Fruit fly (Drosophila melanogaster) whole organism, embryonic: Measurements from ENCODE around the gene twe.

Source experiments
- ATbp ChIP-seq: fragments of 200-800 bp; sonication (Bioruptor generic); optimal IDR thresholded peaks from 2 replicates; lab custom pipeline; 2017; ENCODE audit warnings: missing biosample characterization, mild to moderate bottlenecking, missing genetic modification characterization, missing genetic modification reagents
- Antp ChIP-seq: fragments of 200-800 bp; sonication (Bioruptor generic); optimal IDR thresholded peaks from 3 replicates; lab custom pipeline; 2016; ENCODE audit warnings: missing biosample characterization, missing genetic modification characterization
- Atf-2 ChIP-seq: fragments of 200-800 bp; sonication (Bioruptor generic); optimal IDR thresholded peaks from 2 replicates; lab custom pipeline; 2016; ENCODE audit warnings: missing biosample characterization, missing genetic modification characterization
- Atf3 ChIP-seq: fragments of 200-800 bp; sonication (Bioruptor generic); optimal IDR thresholded peaks from 3 replicates; lab custom pipeline; 2016; ENCODE audit warnings: missing biosample characterization, missing genetic modification characterization
- Bgb ChIP-seq: fragments of 200-800 bp; sonication (Bioruptor generic); IDR thresholded peaks from 2 replicates; pipeline ENCODE4 v1.3.6; 2022; ENCODE audit warnings: missing biosample characterization, missing genetic modification characterization; ENCODE audit not compliant: partially characterized antibody
- Bteb2 ChIP-seq: fragments of 200-800 bp; sonication (Bioruptor generic); optimal IDR thresholded peaks from 2 replicates; lab custom pipeline; 2016; ENCODE audit warnings: missing biosample characterization, missing genetic modification characterization
- CG10366 ChIP-seq: fragments of 200-800 bp; sonication (Bioruptor generic); IDR thresholded peaks from 2 replicates; pipeline ENCODE4 v1.3.6; 2022; ENCODE audit warnings: missing biosample characterization, missing genetic modification characterization
- CG11696 ChIP-seq: fragments of 200-800 bp; sonication (Bioruptor generic); IDR thresholded peaks from 2 replicates; pipeline ENCODE4 v1.3.6; 2022; ENCODE audit warnings: missing biosample characterization, missing genetic modification characterization
- CG14441 ChIP-seq: fragments of 200-800 bp; sonication (Bioruptor generic); IDR thresholded peaks from 2 replicates; pipeline ENCODE4 v1.3.6; 2022; ENCODE audit warnings: missing biosample characterization, missing genetic modification characterization
- CG14965 ChIP-seq: fragments of 200-800 bp; sonication (Bioruptor generic); optimal IDR thresholded peaks from 2 replicates; lab custom pipeline; 2016; ENCODE audit warnings: missing biosample characterization, missing genetic modification characterization, borderline replicate concordance
- CG16815 ChIP-seq: fragments of 200-800 bp; sonication (Bioruptor generic); optimal IDR thresholded peaks from 3 replicates; lab custom pipeline; 2017; ENCODE audit warnings: missing biosample characterization, mild to moderate bottlenecking, missing genetic modification characterization
- CG17802 ChIP-seq: fragments of 200-800 bp; sonication (Bioruptor generic); optimal IDR thresholded peaks from 2 replicates; lab custom pipeline; 2018; ENCODE audit warnings: missing biosample characterization, mild to moderate bottlenecking, missing genetic modification characterization, moderate library complexity
- CG1792 ChIP-seq: fragments of 200-800 bp; sonication (Bioruptor generic); optimal IDR thresholded peaks from 2 replicates; lab custom pipeline; 2016; ENCODE audit warnings: missing biosample characterization, missing genetic modification characterization
- CG1832 ChIP-seq: fragments of 200-800 bp; sonication (Bioruptor generic); optimal IDR thresholded peaks from 2 replicates; lab custom pipeline; 2017; ENCODE audit warnings: missing biosample characterization, mild to moderate bottlenecking, missing genetic modification characterization, inconsistent platforms
- CG18476 ChIP-seq: fragments of 200-800 bp; sonication (Bioruptor generic); optimal IDR thresholded peaks from 2 replicates; lab custom pipeline; 2016; ENCODE audit warnings: missing biosample characterization, mild to moderate bottlenecking, missing genetic modification characterization
- CG2875 ChIP-seq: fragments of 200-800 bp; sonication (Bioruptor generic); optimal IDR thresholded peaks from 2 replicates; lab custom pipeline; 2017; ENCODE audit warnings: missing biosample characterization, mild to moderate bottlenecking, missing genetic modification characterization, missing genetic modification reagents
- CG30403 ChIP-seq: fragments of 200-800 bp; sonication (Bioruptor generic); optimal IDR thresholded peaks from 3 replicates; lab custom pipeline; 2016; ENCODE audit warnings: missing biosample characterization, missing genetic modification characterization
- CG32772 ChIP-seq: fragments of 200-800 bp; sonication (Bioruptor generic); IDR thresholded peaks from 2 replicates; pipeline ENCODE4 v1.3.6; 2022; ENCODE audit warnings: missing biosample characterization, missing genetic modification characterization
- CG43689 ChIP-seq: fragments of 200-800 bp; sonication (Bioruptor generic); IDR thresholded peaks from 2 replicates; pipeline ENCODE4 v1.3.6; 2022; ENCODE audit warnings: missing biosample characterization, missing genetic modification characterization
- CG4707 ChIP-seq: fragments of 200-800 bp; sonication (Bioruptor generic); optimal IDR thresholded peaks from 2 replicates; lab custom pipeline; 2018; ENCODE audit warnings: missing biosample characterization, mild to moderate bottlenecking, missing genetic modification characterization, moderate library complexity
- CG9437 ChIP-seq: fragments of 200-800 bp; sonication (Bioruptor generic); optimal IDR thresholded peaks from 2 replicates; lab custom pipeline; 2018; ENCODE audit warnings: missing biosample characterization, mild to moderate bottlenecking, missing genetic modification characterization
- Dref ChIP-seq: fragments of 200-800 bp; sonication (Bioruptor generic); IDR thresholded peaks from 2 replicates; pipeline ENCODE4 v1.3.6; 2022; ENCODE audit warnings: missing biosample characterization, missing genetic modification characterization
- H15 ChIP-seq: fragments of 200-800 bp; sonication (Bioruptor generic); IDR thresholded peaks from 3 replicates; pipeline ENCODE4 v1.3.6; 2022; ENCODE audit warnings: missing biosample characterization, missing genetic modification characterization
- H2.0 ChIP-seq: fragments of 200-800 bp; sonication (Bioruptor generic); IDR thresholded peaks from 2 replicates; pipeline ENCODE4 v1.3.6; 2022; ENCODE audit warnings: missing biosample characterization, missing genetic modification characterization
- Hmr ChIP-seq: fragments of 200-800 bp; sonication (Bioruptor generic); optimal IDR thresholded peaks from 3 replicates; lab custom pipeline; 2017; ENCODE audit warnings: mild to moderate bottlenecking, missing biosample characterization, missing genetic modification reagents, missing genetic modification characterization
- Hr39 ChIP-seq: fragments of >200 bp; optimal IDR thresholded peaks from 2 replicates; lab custom pipeline; 2017
- Hr51 ChIP-seq, 2 experiments: fragments of 200-800 bp; sonication (Bioruptor generic); optimal IDR thresholded peaks; 2 replicates in 1 of 2; 3 replicates in 1 of 2; lab custom pipeline; 2016 to 2018; ENCODE audit warnings: missing biosample characterization in 2 of 2, missing genetic modification characterization in 2 of 2, mild to moderate bottlenecking in 1 of 2, moderate library complexity in 1 of 2
- Lpt ChIP-seq: fragments of >200 bp; optimal IDR thresholded peaks from 2 replicates; lab custom pipeline; 2018; ENCODE audit warnings: missing biosample characterization, missing genetic modification characterization
- Med ChIP-seq: fragments of 200-800 bp; sonication (Bioruptor generic); peaks from one replicate; lab custom pipeline; 2016; ENCODE audit warnings: missing biosample characterization, missing genetic modification characterization, mild to moderate bottlenecking, inconsistent platforms, moderate library complexity
- Myb ChIP-seq: fragments of 200-800 bp; sonication (Bioruptor generic); optimal IDR thresholded peaks from 2 replicates; lab custom pipeline; 2016; ENCODE audit warnings: missing biosample characterization, missing genetic modification characterization
- NfI ChIP-seq: fragments of 200-800 bp; sonication (Bioruptor generic); optimal IDR thresholded peaks from 3 replicates; lab custom pipeline; 2018; ENCODE audit warnings: missing biosample characterization, mild to moderate bottlenecking, missing genetic modification characterization, moderate library complexity
- Poxn ChIP-seq: fragments of 200-800 bp; sonication (Bioruptor generic); IDR thresholded peaks from 2 replicates; pipeline ENCODE4 v1.3.6; 2022; ENCODE audit warnings: missing biosample characterization, missing genetic modification characterization
- Side ChIP-seq: fragments of 200-800 bp; sonication (Bioruptor generic); optimal IDR thresholded peaks from 2 replicates; lab custom pipeline; 2016; ENCODE audit warnings: missing biosample characterization, missing genetic modification characterization
- Sox100B ChIP-seq: fragments of 200-800 bp; sonication (Bioruptor generic); optimal IDR thresholded peaks from 3 replicates; lab custom pipeline; 2018; ENCODE audit warnings: missing biosample characterization, mild to moderate bottlenecking, missing genetic modification characterization
- Usf ChIP-seq: fragments of 200-800 bp; sonication (Bioruptor generic); optimal IDR thresholded peaks from 2 replicates; lab custom pipeline; 2017; ENCODE audit warnings: missing genotype, missing biosample characterization, missing genetic modification characterization
- corto ChIP-seq: fragments of 200-800 bp; sonication (Bioruptor generic); optimal IDR thresholded peaks from 2 replicates; lab custom pipeline; 2016; ENCODE audit warnings: missing biosample characterization, mild to moderate bottlenecking, missing genetic modification characterization, moderate library complexity
- en ChIP-seq: fragments of 200-800 bp; sonication (Bioruptor generic); optimal IDR thresholded peaks from 2 replicates; lab custom pipeline; 2016; ENCODE audit warnings: missing biosample characterization, missing genetic modification characterization
- exex ChIP-seq: fragments of 200-800 bp; sonication (Bioruptor generic); optimal IDR thresholded peaks from 4 replicates; lab custom pipeline; 2018; ENCODE audit warnings: missing biosample characterization, mild to moderate bottlenecking, missing genetic modification characterization, moderate library complexity
- gro ChIP-seq: fragments of 200-800 bp; sonication (Bioruptor generic); optimal IDR thresholded peaks from 2 replicates; lab custom pipeline; 2016; ENCODE audit warnings: missing biosample characterization, missing genetic modification characterization
- gt ChIP-seq: fragments of 200-800 bp; sonication (Bioruptor generic); IDR thresholded peaks from 2 replicates; pipeline ENCODE4 v1.3.6; 2022; ENCODE audit warnings: missing biosample characterization, missing genetic modification characterization
- jigr1 ChIP-seq: fragments of 200-800 bp; sonication (Bioruptor generic); IDR thresholded peaks from 3 replicates; pipeline ENCODE4 v1.3.6; 2022; ENCODE audit warnings: missing biosample characterization, missing genetic modification characterization
- jumu ChIP-seq: fragments of 200-800 bp; sonication (Bioruptor generic); optimal IDR thresholded peaks from 3 replicates; lab custom pipeline; 2016; ENCODE audit warnings: missing biosample characterization, missing genetic modification characterization
- knrl ChIP-seq: fragments of 200-800 bp; sonication (Bioruptor generic); IDR thresholded peaks from 3 replicates; pipeline ENCODE4 v1.3.6; 2022; ENCODE audit warnings: missing biosample characterization, missing genetic modification characterization; ENCODE audit not compliant: partially characterized antibody
- pum ChIP-seq: fragments of 200-800 bp; sonication (Bioruptor generic); optimal IDR thresholded peaks from 2 replicates; lab custom pipeline; 2016; ENCODE audit warnings: missing biosample characterization, missing genetic modification characterization
- slbo ChIP-seq: fragments of 200-800 bp; sonication (Bioruptor generic); IDR thresholded peaks from 2 replicates; pipeline ENCODE4 v1.3.6; 2022; ENCODE audit warnings: missing biosample characterization, missing genetic modification characterization
- sna ChIP-seq: fragments of 200-800 bp; sonication (Bioruptor generic); IDR thresholded peaks from 2 replicates; pipeline ENCODE4 v1.3.6; 2022; ENCODE audit warnings: missing biosample characterization, missing genetic modification characterization; ENCODE audit not compliant: partially characterized antibody
- so ChIP-seq: fragments of 200-800 bp; sonication (Bioruptor generic); IDR thresholded peaks from 3 replicates; pipeline ENCODE4 v1.3.6; 2022; ENCODE audit warnings: missing biosample characterization, missing genetic modification characterization
- stc ChIP-seq: fragments of 200-800 bp; sonication (Bioruptor generic); IDR thresholded peaks from 2 replicates; pipeline ENCODE4 v1.3.6; 2022; ENCODE audit warnings: missing biosample characterization, missing genetic modification characterization
- trem ChIP-seq: fragments of 200-800 bp; optimal IDR thresholded peaks from 3 replicates; lab custom pipeline; 2019; ENCODE audit warnings: missing biosample characterization, mild to moderate bottlenecking, missing genetic modification characterization, moderate library complexity
- unpg ChIP-seq: fragments of 200-800 bp; sonication (Bioruptor generic); optimal IDR thresholded peaks from 3 replicates; lab custom pipeline; 2018; ENCODE audit warnings: missing biosample characterization, mild to moderate bottlenecking, missing genetic modification characterization, moderate library complexity
- zfh2 ChIP-seq: fragments of 200-800 bp; sonication (Bioruptor generic); optimal IDR thresholded peaks from 2 replicates; lab custom pipeline; 2016; ENCODE audit warnings: missing biosample characterization, missing genetic modification characterization

Gene twe

DNA sequence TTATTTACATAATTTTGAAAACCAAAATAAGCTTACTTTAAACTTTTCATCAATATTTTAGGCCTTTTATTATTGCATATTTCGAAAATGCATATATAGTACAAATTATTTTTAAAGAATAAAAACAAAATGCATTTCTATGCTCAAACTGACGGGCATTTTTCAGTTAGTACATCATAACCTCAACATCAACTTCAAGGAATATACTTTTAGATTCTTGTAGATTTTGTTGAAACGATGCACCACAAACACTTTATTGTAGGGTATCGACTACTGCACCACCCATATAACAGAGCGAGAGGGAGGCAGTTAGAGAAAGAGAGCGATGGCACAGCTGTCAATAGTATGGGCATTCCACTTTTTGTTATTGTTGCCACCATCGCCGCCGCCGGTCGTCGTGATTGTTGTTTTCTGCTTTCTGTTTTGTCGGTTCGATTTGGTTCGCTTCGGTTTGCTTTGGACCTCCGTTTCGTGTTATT, 18.1 kb upstream of the twe start:
- TF ChIP-seq Dref (GFP tag; lab: Robert Waterston, UW) (no peak), CG43689 (GFP tag; lab: Robert Waterston, UW) (0 out of 2 replicates have a peak, but pooled peaks have one; percentile 10), so (peak; percentile 86; the same call in 2 of the 3 replicates), Usf (GFP tag; lab: Kevin White, UChicago) (peak; percentile 47), Hmr (GFP tag; lab: Kevin White, UChicago) (peak; percentile 85), CG1832 (GFP tag; lab: Kevin White, UChicago) (peak; percentile 68), H2.0 (GFP tag; lab: Robert Waterston, UW) (peak; percentile 71), CG11696 (GFP tag; lab: Robert Waterston, UW) (no peak), corto (GFP tag; lab: Kevin White, UChicago) (no peak), CG17802 (tag; lab: Kevin White, UChicago) (peak; percentile 74), Hr51 (GFP tag; optimal IDR thresholded peaks at IDR 0.05; lab: Kevin White, UChicago) (peak; percentile 68 to 97), pum (GFP tag; lab: Kevin White, UChicago) (peak; percentile 91), Poxn (GFP tag; lab: Robert Waterston, UW) (no peak), Atf3 (peak; percentile 81), ATbp (GFP tag; lab: Kevin White, UChicago) (peak; percentile 94), CG32772 (GFP tag; lab: Robert Waterston, UW) (peak; percentile 71), CG16815 (GFP tag; lab: Kevin White, UChicago) (peak; percentile 77), exex (tag; lab: Kevin White, UChicago) (peak; percentile 41), CG2875 (peak; percentile 92), Side (GFP tag; lab: Kevin White, UChicago) (peak; percentile 83), en (GFP tag; lab: Kevin White, UChicago) (peak; percentile 75), knrl (GFP tag; lab: Robert Waterston, UW) (no peak), Myb (GFP tag; lab: Kevin White, UChicago) (peak; percentile 46), jigr1 (GFP tag; lab: Robert Waterston, UW) (peak; percentile 75), CG14441 (peak; percentile 72), sna (no peak), gro (GFP tag; lab: Kevin White, UChicago) (peak; percentile 20), Atf-2 (peak; percentile 86), CG10366 (GFP tag; lab: Robert Waterston, UW) (peak; percentile 69), Bteb2 (GFP tag; lab: Kevin White, UChicago) (peak; percentile 82), unpg (GFP tag; lab: Kevin White, UChicago) (peak; percentile 94), CG9437 (GFP tag; lab: Kevin White, UChicago) (peak; percentile 93), CG30403 (peak; percentile 96), zfh2 (GFP tag; lab: Kevin White, UChicago) (peak; percentile 3), jumu (peak; percentile 74), H15 (GFP tag; lab: Robert Waterston, UW) (peak; percentile 74; the same call in 2 of the 3 replicates), CG1792 (GFP tag; lab: Kevin White, UChicago) (peak; percentile 57), Bgb (GFP tag; lab: Robert Waterston, UW) (no peak), stc (GFP tag; lab: Robert Waterston, UW) (peak; percentile 86), Sox100B (GFP tag; lab: Kevin White, UChicago) (peak; percentile 97), Antp (GFP tag; lab: Kevin White, UChicago) (peak; percentile 87), Med (GFP tag; lab: Kevin White, UChicago) (peak; percentile 95), NfI (GFP tag; lab: Kevin White, UChicago) (peak; percentile 90), gt (GFP tag; lab: Robert Waterston, UW) (0 out of 2 replicates have a peak, but pooled peaks have one; percentile 46), CG4707 (GFP tag; lab: Kevin White, UChicago) (peak; percentile 75), CG18476 (GFP tag; lab: Kevin White, UChicago) (peak; percentile 79), Lpt (GFP tag; lab: Kevin White, UChicago) (peak; percentile 58), CG14965 (GFP tag; lab: Kevin White, UChicago) (peak; percentile 37), Hr39 (lab: Kevin White, UChicago) (no peak), slbo (GFP tag; lab: Robert Waterston, UW) (peak; percentile 58; the same call in 1 of the 2 replicates), trem (tag; lab: Kevin White, UChicago) (peak; percentile 88)
